Fruit fly (Drosophila melanogaster): ENCODE data around the gene zormin.

Gene zormin

dm6 chr3L:2164031-2164537, 12.6 kb upstream of the zormin start (continued):
- TF ChIP-seq lilli (GFP tag; optimal IDR thresholded peaks at IDR 0.05) (no peak), CG15073 (GFP tag; optimal IDR thresholded peaks at IDR 0.05) (no peak), CG10565 (GFP tag; optimal IDR thresholded peaks at IDR 0.05) (no peak), TFAM (GFP tag; optimal IDR thresholded peaks at IDR 0.05) (no peak), prd (optimal IDR thresholded peaks at IDR 0.05) (no peak), prd (GFP tag; IDR thresholded peaks at IDR 0.05) (peak; percentile 67; the same call in 2 of the 3 replicates), dan (GFP tag; IDR thresholded peaks at IDR 0.05) (no peak), CG12391 (tag; optimal IDR thresholded peaks at IDR 0.05) (no peak), CG2889 (GFP tag; IDR thresholded peaks at IDR 0.05) (no peak), jing (GFP tag; optimal IDR thresholded peaks at IDR 0.05) (no peak), aop (GFP tag; IDR thresholded peaks at IDR 0.05) (no peak), Doc2 (GFP tag; IDR thresholded peaks at IDR 0.05) (no peak), CG31365 (tag; optimal IDR thresholded peaks at IDR 0.05) (no peak), Gug (GFP tag; IDR thresholded peaks at IDR 0.05) (no peak; the same call in 3 of the 4 replicates), CG6175 (GFP tag; IDR thresholded peaks at IDR 0.05) (no peak), Vsx1 (GFP tag; optimal IDR thresholded peaks at IDR 0.05) (no peak), crp (GFP tag; optimal IDR thresholded peaks at IDR 0.05) (no peak), Optix (GFP tag; IDR thresholded peaks at IDR 0.05) (no peak), ind (GFP tag; optimal IDR thresholded peaks at IDR 0.05) (peak; percentile 54), zen2 (GFP tag; IDR thresholded peaks at IDR 0.05; ENCODE audit: partially characterized antibody) (no peak), HLH3B (GFP tag; IDR thresholded peaks at IDR 0.05) (peak; percentile 51; the same call in 1 of the 2 replicates), corto (GFP tag; optimal IDR thresholded peaks at IDR 0.05) (peak; percentile 83), Atf3 (GFP tag; optimal IDR thresholded peaks at IDR 0.05) (no peak), Mrtf (GFP tag; IDR thresholded peaks at IDR 0.05) (no peak), CG34224 (GFP tag; IDR thresholded peaks at IDR 0.05; ENCODE audit: partially characterized antibody) (no peak), kah (GFP tag; optimal IDR thresholded peaks at IDR 0.05) (no peak), CG6683 (GFP tag; optimal IDR thresholded peaks at IDR 0.05) (no peak), gsb (GFP tag; IDR thresholded peaks at IDR 0.05) (no peak), Bteb2 (GFP tag; optimal IDR thresholded peaks at IDR 0.05) (no peak), CG14710 (tag; optimal IDR thresholded peaks at IDR 0.05) (no peak), kay (GFP tag; optimal IDR thresholded peaks at IDR 0.05) (no peak), Blimp-1 (GFP tag; optimal IDR thresholded peaks at IDR 0.05) (peak; percentile 78), CHES-1-like (GFP tag; optimal IDR thresholded peaks at IDR 0.05) (no peak), CG17802 (tag; optimal IDR thresholded peaks at IDR 0.05) (no peak), CG11398 (GFP tag; optimal IDR thresholded peaks at IDR 0.05) (no peak), hkb (optimal IDR thresholded peaks at IDR 0.05) (no peak), hkb (GFP tag; IDR thresholded peaks at IDR 0.05) (peak; percentile 68), Dp (GFP tag; optimal IDR thresholded peaks at IDR 0.05) (no peak), CG1832 (GFP tag; optimal IDR thresholded peaks at IDR 0.05) (no peak), tin (GFP tag; optimal IDR thresholded peaks at IDR 0.05) (peak; percentile 51), grn (GFP tag; optimal IDR thresholded peaks at IDR 0.05) (no peak), Sox102F (GFP tag; optimal IDR thresholded peaks at IDR 0.05) (peak; percentile 69), Dad (GFP tag; optimal IDR thresholded peaks at IDR 0.05) (no peak), Hsf (GFP tag; optimal IDR thresholded peaks at IDR 0.05) (no peak), CG17186 (GFP tag; optimal IDR thresholded peaks at IDR 0.05) (no peak), CG3838 (GFP tag; optimal IDR thresholded peaks at IDR 0.05) (no peak), ems (GFP tag; optimal IDR thresholded peaks at IDR 0.05) (no peak), CG13287 (GFP tag; IDR thresholded peaks at IDR 0.05; ENCODE audit: partially characterized antibody) (no peak), trh (GFP tag; optimal IDR thresholded peaks at IDR 0.05) (no peak), ci (GFP tag; IDR thresholded peaks at IDR 0.05) (0 out of 3 replicates have a peak, but pooled peaks have one; percentile 55), YL-1 (GFP tag; optimal IDR thresholded peaks at IDR 0.05) (no peak), CG31224 (GFP tag; IDR thresholded peaks at IDR 0.05) (no peak)

All from whole organism, embryonic.